Fruit fly (Drosophila melanogaster) whole organism: ENCODE data around the gene Dbp73D.

Experiments used
- CG8478 ChIP-seq: fragments of >200 bp; optimal IDR thresholded peaks from 2 replicates; lab custom pipeline; 2018; ENCODE audit warnings: inconsistent platforms
- Dll ChIP-seq: fragments of >200 bp; optimal IDR thresholded peaks from 2 replicates; lab custom pipeline; 2017
- EcR ChIP-seq, 2 experiments: fragments of >200 bp; optimal IDR thresholded peaks; 2 replicates each; lab custom pipeline; 2017; ENCODE audit warnings: missing biosample characterization in 2 of 2, missing genetic modification characterization in 2 of 2, missing genetic modification reagents in 2 of 2
- pan ChIP-seq: fragments of >200 bp; optimal IDR thresholded peaks from 2 replicates; lab custom pipeline; 2017
- usp ChIP-seq: fragments of >200 bp; optimal IDR thresholded peaks from 2 replicates; lab custom pipeline; 2017; ENCODE audit warnings: missing biosample characterization, missing genetic modification characterization, mixed read lengths

dm6 chr3L:16699292-16700026 is 31.2 kb downstream of the Dbp73D start:
- TF ChIP-seq EcR (GFP tag; optimal IDR thresholded peaks at IDR 0.05; lab: Kevin White, UChicago) (no peak), CG8478 (lab: Kevin White, UChicago) (no peak), pan (lab: Kevin White, UChicago) (no peak), usp (GFP tag; lab: Kevin White, UChicago) (no peak), Dll (lab: Kevin White, UChicago) (no peak)
